Worm (Caenorhabditis elegans) whole organism, L1 larva: ENCODE results near the gene C26E1.1.

Source experiments
- ceh-82 ChIP-seq, 3 experiments: fragments of 150-350 bp in 1 of 3; sonication (generic microtip) in 2 of 3; optimal IDR thresholded peaks; 2 replicates each; lab custom pipeline; 2014 to 2017; ENCODE audit warnings: missing biosample characterization in 3 of 3, missing genetic modification characterization in 3 of 3
- lin-13 ChIP-seq: fragments of 150-350 bp; optimal IDR thresholded peaks from 2 replicates; lab custom pipeline; 2014; ENCODE audit warnings: missing biosample characterization, missing genetic modification reagents, missing genetic modification characterization
- nhr-76 ChIP-seq: sonication (generic microtip); optimal IDR thresholded peaks from 2 replicates; lab custom pipeline; 2017; ENCODE audit warnings: missing biosample characterization, missing genetic modification characterization
- pqm-1 ChIP-seq: sonication (generic microtip); optimal IDR thresholded peaks from 3 replicates; lab custom pipeline; 2017; ENCODE audit warnings: missing biosample characterization, missing genetic modification characterization
- zip-4 ChIP-seq: fragments of 200-800 bp; sonication (Bioruptor generic); optimal IDR thresholded peaks from 2 replicates; lab custom pipeline; 2018; ENCODE audit warnings: mild to moderate bottlenecking, missing genetic modification characterization, moderate library complexity, missing compliant biosample characterization
- ztf-11 ChIP-seq, 2 experiments: sonication (generic microtip); optimal IDR thresholded peaks; 2 replicates each; lab custom pipeline; 2016 to 2017; ENCODE audit warnings: missing genetic modification characterization in 2 of 2, missing biosample characterization in 1 of 2, missing compliant biosample characterization in 1 of 2

DNA sequence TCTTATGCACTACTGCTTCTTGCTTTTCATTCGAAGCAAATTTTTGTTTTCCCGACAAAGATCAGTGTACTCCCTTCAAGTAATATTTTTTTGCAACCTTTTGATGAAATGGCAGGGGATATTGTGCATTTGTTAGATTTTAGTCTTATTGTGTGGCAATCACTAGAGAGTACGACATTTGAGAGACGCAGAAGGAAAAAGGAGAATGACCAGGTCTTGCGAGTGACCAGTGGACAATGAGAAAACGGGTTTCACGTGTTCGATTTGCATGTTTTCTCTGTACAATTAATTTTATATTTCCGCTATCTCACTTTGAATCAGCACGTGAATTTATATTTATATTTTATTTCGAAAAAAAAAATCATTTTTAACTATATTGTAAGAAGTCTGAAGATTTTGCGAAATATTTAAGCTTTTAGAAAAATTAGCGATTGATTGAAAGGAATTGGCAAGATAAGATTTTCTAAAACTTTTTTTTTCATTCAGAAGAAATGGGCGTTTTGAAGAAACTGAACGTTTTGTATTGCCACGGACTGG is 38.6 kb downstream of the C26E1.1 start, which contains the start of gene C50B6.9:
- TF ChIP-seq ztf-11 (tag; optimal IDR thresholded peaks at IDR 0.05; lab: Kevin White, UChicago) (no peak), pqm-1 (tag; lab: Kevin White, UChicago) (no peak), lin-13 (GFP tag; lab: Kevin White, UChicago) (no peak), ceh-82 (tag; optimal IDR thresholded peaks at IDR 0.05; lab: Kevin White, UChicago) (no peak), zip-4 (no peak), nhr-76 (no peak)
